Worm (Caenorhabditis elegans) whole organism, early embryonic: ENCODE results near the gene F41E6.7.

ENCODE experiments used
- B0310.2 ChIP-seq: sonication (generic microtip); optimal IDR thresholded peaks from 2 replicates; lab custom pipeline; 2016; ENCODE audit warnings: mild to moderate bottlenecking, missing genetic modification characterization, missing compliant biosample characterization
- F13C5.2 ChIP-seq: sonication (generic microtip); optimal IDR thresholded peaks from 2 replicates; lab custom pipeline; 2017; ENCODE audit warnings: mild to moderate bottlenecking, missing genetic modification characterization, inconsistent platforms, missing compliant biosample characterization
- aly-1 ChIP-seq: sonication (generic microtip); optimal IDR thresholded peaks from 2 replicates; lab custom pipeline; 2016; ENCODE audit warnings: missing genetic modification characterization, missing compliant biosample characterization
- ama-1 ChIP-seq: fragments of 150-350 bp; optimal IDR thresholded peaks from 2 replicates; lab custom pipeline; 2014
- ceh-13 ChIP-seq: fragments of 200-800 bp; sonication (Bioruptor generic); optimal IDR thresholded peaks from 2 replicates; lab custom pipeline; 2018; ENCODE audit warnings: mild to moderate bottlenecking, missing genetic modification characterization, missing compliant biosample characterization
- ceh-36 ChIP-seq: sonication (generic microtip); optimal IDR thresholded peaks from 2 replicates; lab custom pipeline; 2016; ENCODE audit warnings: missing genetic modification characterization, inconsistent platforms, missing compliant biosample characterization
- ets-7 ChIP-seq: sonication (generic microtip); optimal IDR thresholded peaks from 2 replicates; lab custom pipeline; 2016; ENCODE audit warnings: missing genotype, missing genetic modification characterization, missing compliant biosample characterization
- flt-1 ChIP-seq: fragments of 200-800 bp; sonication (Bioruptor generic); IDR thresholded peaks from 2 replicates; pipeline ENCODE4 v1.3.6; 2022; ENCODE audit warnings: missing genetic modification characterization, missing compliant biosample characterization
- hmbx-1 ChIP-seq: sonication (generic microtip); optimal IDR thresholded peaks from 2 replicates; lab custom pipeline; 2016; ENCODE audit warnings: mild to moderate bottlenecking, missing genetic modification characterization, missing compliant biosample characterization
- hmg-4 ChIP-seq: fragments of 200-800 bp; sonication (Bioruptor generic); optimal IDR thresholded peaks from 2 replicates; lab custom pipeline; 2018; ENCODE audit warnings: mild to moderate bottlenecking, missing genetic modification characterization, missing compliant biosample characterization
- hnd-1 ChIP-seq: sonication (generic microtip); optimal IDR thresholded peaks from 2 replicates; lab custom pipeline; 2016; ENCODE audit warnings: missing genetic modification characterization, missing compliant biosample characterization
- pes-1 ChIP-seq: fragments of 200-800 bp; sonication (Bioruptor generic); IDR thresholded peaks from 2 replicates; pipeline ENCODE4 v1.3.6; 2022; ENCODE audit warnings: missing genetic modification reagents, missing genetic modification characterization, missing compliant biosample characterization
- scrt-1 ChIP-seq: fragments of 200-800 bp; sonication (Bioruptor generic); IDR thresholded peaks from 2 replicates; pipeline ENCODE4 v1.3.6; 2022; ENCODE audit warnings: missing genetic modification characterization, missing compliant biosample characterization
- sea-1 ChIP-seq: fragments of 200-800 bp; sonication (Bioruptor generic); conservative IDR thresholded peaks from 2 replicates; pipeline ENCODE4 v1.3.6; 2022; ENCODE audit warnings: missing genetic modification characterization, missing compliant biosample characterization
- tbx-11 ChIP-seq: fragments of 200-800 bp; sonication (Bioruptor generic); IDR thresholded peaks from 2 replicates; pipeline ENCODE4 v1.3.6; 2022; ENCODE audit warnings: missing genetic modification characterization, missing compliant biosample characterization
- tbx-37 ChIP-seq: fragments of 200-800 bp; sonication (Bioruptor generic); conservative IDR thresholded peaks from 2 replicates; pipeline ENCODE4 v1.3.6; 2022; ENCODE audit warnings: missing genetic modification reagents, missing genetic modification characterization, missing compliant biosample characterization
- tra-4 ChIP-seq: sonication (generic microtip); optimal IDR thresholded peaks from 2 replicates; lab custom pipeline; 2017; ENCODE audit warnings: missing genetic modification characterization, missing compliant biosample characterization

The F41E6.7 gene

ce11 chrV:8569841-8570361 lies 29.2 kb downstream of the F41E6.7 start, which contains the start of the genes F25G6.9 and symk-1:
Gene F25G6.9, minus strand, starts transcription at chrV:8570000.
Gene symk-1, plus strand, starts transcription at chrV:8570311.
- TF ChIP-seq ets-7 (tag; lab: Kevin White, UChicago) (no peak), scrt-1 (GFP tag; lab: Robert Waterston, UW) (no peak), B0310.2 (tag; lab: Kevin White, UChicago) (no peak), sea-1 (GFP tag; lab: Robert Waterston, UW) (no peak), ceh-13 (GFP tag; lab: Kevin White, UChicago) (no peak), aly-1 (no peak), pes-1 (GFP tag; lab: Robert Waterston, UW) (no peak), tbx-37 (no peak), tbx-11 (GFP tag; lab: Robert Waterston, UW) (no peak), hmg-4 (GFP tag; lab: Kevin White, UChicago) (no peak), tra-4 (no peak), hnd-1 (tag; lab: Kevin White, UChicago) (no peak), hmbx-1 (tag; lab: Kevin White, UChicago) (no peak)

ce11 chrV:8569172-8569571 lies 29.9 kb downstream of the F41E6.7 start:
- TF ChIP-seq sea-1 (GFP tag; lab: Robert Waterston, UW) = no peak
- no peak for TF ChIP-seq tbx-11 (GFP tag; lab: Robert Waterston, UW)
- no peak for TF ChIP-seq pes-1 (GFP tag; lab: Robert Waterston, UW)
- no peak for TF ChIP-seq aly-1
- TF ChIP-seq ceh-36 (tag; lab: Kevin White, UChicago) = no peak
- no peak for TF ChIP-seq tbx-37
- no peak for TF ChIP-seq hnd-1 (tag; lab: Kevin White, UChicago)

ce11 chrV:8565075-8565474 lies 34.0 kb downstream of the F41E6.7 start, which contains the start of gene F25G6.8:
Gene F25G6.8, minus strand, starts transcription at chrV:8565175.
- TF ChIP-seq ceh-13 (GFP tag; lab: Kevin White, UChicago) (no peak), tbx-37 (no peak), hmbx-1 (tag; lab: Kevin White, UChicago) (no peak), F13C5.2 (tag; lab: Kevin White, UChicago) (no peak), hnd-1 (tag; lab: Kevin White, UChicago) (no peak), tbx-11 (GFP tag; lab: Robert Waterston, UW) (no peak), sea-1 (GFP tag; lab: Robert Waterston, UW) (no peak), scrt-1 (GFP tag; lab: Robert Waterston, UW) (no peak), ama-1 (lab: Kevin White, UChicago) (no peak)

- TF ChIP-seq pes-1 (GFP tag; lab: Robert Waterston, UW) = no peak
- TF ChIP-seq hmbx-1 (tag; lab: Kevin White, UChicago) = no peak
- TF ChIP-seq ceh-13 (GFP tag; lab: Kevin White, UChicago) = no peak
- no peak for TF ChIP-seq sea-1 (GFP tag; lab: Robert Waterston, UW)
- TF ChIP-seq B0310.2 (tag; lab: Kevin White, UChicago) = no peak
- no peak for TF ChIP-seq tbx-11 (GFP tag; lab: Robert Waterston, UW)
- no peak for TF ChIP-seq flt-1
- no peak for TF ChIP-seq ets-7 (tag; lab: Kevin White, UChicago)
- TF ChIP-seq hmg-4 (GFP tag; lab: Kevin White, UChicago) = no peak
- no peak for TF ChIP-seq aly-1
- TF ChIP-seq tbx-37 = no peak
- no peak for TF ChIP-seq ceh-36 (tag; lab: Kevin White, UChicago)
- TF ChIP-seq F13C5.2 (tag; lab: Kevin White, UChicago) = no peak
- no peak for TF ChIP-seq tra-4
- TF ChIP-seq ama-1 (lab: Kevin White, UChicago) = no peak
- no peak for TF ChIP-seq scrt-1 (GFP tag; lab: Robert Waterston, UW)
- no peak for TF ChIP-seq hnd-1 (tag; lab: Kevin White, UChicago)
Measured at ce11 chrV:8560916-8561315, 38.2 kb downstream of the F41E6.7 start, which contains the start of gene acr-16. Gene acr-16, plus strand, starts transcription at chrV:8561216.

- TF ChIP-seq scrt-1 (GFP tag; lab: Robert Waterston, UW) (no peak), sea-1 (GFP tag; lab: Robert Waterston, UW) (no peak), aly-1 (no peak), hmg-4 (GFP tag; lab: Kevin White, UChicago) (no peak), ceh-36 (tag; lab: Kevin White, UChicago) (no peak), ets-7 (tag; lab: Kevin White, UChicago) (no peak), hmbx-1 (tag; lab: Kevin White, UChicago) (no peak), pes-1 (GFP tag; lab: Robert Waterston, UW) (no peak), flt-1 (no peak), tbx-11 (GFP tag; lab: Robert Waterston, UW) (no peak)
Measured at ce11 chrV:8555955-8556354, 43.1 kb downstream of the F41E6.7 start.

- TF ChIP-seq aly-1 (no peak), ceh-13 (GFP tag; lab: Kevin White, UChicago) (no peak), tbx-37 (no peak), hmbx-1 (tag; lab: Kevin White, UChicago) (no peak), pes-1 (GFP tag; lab: Robert Waterston, UW) (no peak), sea-1 (GFP tag; lab: Robert Waterston, UW) (no peak), ceh-36 (tag; lab: Kevin White, UChicago) (no peak), hmg-4 (GFP tag; lab: Kevin White, UChicago) (no peak), F13C5.2 (tag; lab: Kevin White, UChicago) (no peak), tbx-11 (GFP tag; lab: Robert Waterston, UW) (no peak), hnd-1 (tag; lab: Kevin White, UChicago) (no peak), tra-4 (no peak), scrt-1 (GFP tag; lab: Robert Waterston, UW) (no peak)
Measured at ce11 chrV:8552460-8552859, 46.6 kb downstream of the F41E6.7 start, which contains the start of gene acr-15. Gene acr-15, plus strand, starts transcription at chrV:8552695.

- TF ChIP-seq B0310.2 (tag; lab: Kevin White, UChicago) (no peak), ceh-13 (GFP tag; lab: Kevin White, UChicago) (no peak), ceh-36 (tag; lab: Kevin White, UChicago) (no peak), tra-4 (no peak), tbx-37 (no peak), scrt-1 (GFP tag; lab: Robert Waterston, UW) (no peak), ama-1 (lab: Kevin White, UChicago) (no peak), sea-1 (GFP tag; lab: Robert Waterston, UW) (no peak)
Measured at ce11 chrV:8548989-8549388, 50.1 kb downstream of the F41E6.7 start, which contains the start of gene stdh-4. Gene stdh-4, plus strand, starts transcription at chrV:8549289.
